Fruit fly (Drosophila melanogaster) whole organism, larva: ENCODE results near the gene RNaseX25.

Experiments used
- noc ChIP-seq: fragments of 200-800 bp; sonication (Bioruptor generic); optimal IDR thresholded peaks from 3 replicates; lab custom pipeline; 2019; ENCODE audit warnings: missing biosample characterization, mild to moderate bottlenecking, missing genetic modification characterization, moderate library complexity

RNaseX25 gene

dm6 chr3L:8013001-8013864 is 42.8 kb downstream of the RNaseX25 start:
- no peak for TF ChIP-seq noc (tag; lab: Kevin White, UChicago)

dm6 chr3L:8013865-8014216 is 43.5 kb downstream of the RNaseX25 start:
- TF ChIP-seq noc (tag; lab: Kevin White, UChicago): no peak

dm6 chr3L:8018665-8019070 is 48.3 kb downstream of the RNaseX25 start:
- peak; percentile 79 for TF ChIP-seq noc (tag; lab: Kevin White, UChicago)
